Fruit fly (Drosophila melanogaster) whole organism, embryonic: Measurements from ENCODE around the gene smash.

Source experiments
- Atf3 ChIP-seq: fragments of 200-800 bp; sonication (Bioruptor generic); optimal IDR thresholded peaks from 3 replicates; lab custom pipeline; 2016; ENCODE audit warnings: missing biosample characterization, missing genetic modification characterization
- CG1233 ChIP-seq: fragments of 200-800 bp; sonication (Bioruptor generic); optimal IDR thresholded peaks from 4 replicates; lab custom pipeline; 2018; ENCODE audit warnings: missing biosample characterization, mild to moderate bottlenecking, missing genetic modification characterization
- CG13775 ChIP-seq: fragments of 200-800 bp; sonication (Bioruptor generic); optimal IDR thresholded peaks from 3 replicates; lab custom pipeline; 2017; ENCODE audit warnings: missing biosample characterization, mild to moderate bottlenecking, missing genetic modification characterization
- CG17328 ChIP-seq: fragments of 200-800 bp; sonication (Bioruptor generic); IDR thresholded peaks from 2 replicates; pipeline ENCODE4 v1.3.6; 2022; ENCODE audit warnings: missing biosample characterization, missing genetic modification characterization
- unc-4 ChIP-seq: fragments of 200-800 bp; sonication (Bioruptor generic); IDR thresholded peaks from 2 replicates; pipeline ENCODE4 v1.3.6; 2022; ENCODE audit warnings: missing biosample characterization, missing genetic modification characterization; ENCODE audit not compliant: partially characterized antibody

DNA sequence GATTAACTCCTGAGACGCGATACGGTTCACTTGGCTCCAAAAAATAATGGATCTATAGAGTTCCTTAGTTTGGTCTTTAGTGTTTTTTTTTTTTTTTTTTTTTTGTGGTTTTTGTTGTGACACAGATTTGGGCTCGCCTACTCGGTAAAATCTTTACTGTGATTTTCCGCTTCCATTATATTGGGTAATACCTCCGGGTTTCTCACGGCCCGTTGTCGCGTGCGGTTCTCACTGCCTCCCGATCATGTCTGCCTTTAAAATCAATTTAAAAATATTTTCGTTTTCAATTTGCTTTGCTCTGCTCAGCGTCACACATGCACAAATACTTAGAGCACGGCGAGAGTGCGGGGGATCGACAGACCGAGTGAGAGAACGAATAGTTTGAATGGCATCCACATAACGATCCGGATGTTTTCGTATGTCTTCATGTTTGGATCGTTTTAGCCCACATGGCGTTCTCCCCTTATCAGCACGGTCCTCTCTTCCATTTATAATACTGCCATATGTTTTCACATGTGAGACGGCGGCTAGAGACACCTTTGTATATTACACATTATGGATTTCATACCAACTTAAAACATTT is 86.9 kb downstream of the smash start:
- TF ChIP-seq CG1233 (no peak), unc-4 (GFP tag; lab: Robert Waterston, UW) (no peak), CG13775 (GFP tag; lab: Kevin White, UChicago) (no peak), Atf3 (no peak), CG17328 (GFP tag; lab: Robert Waterston, UW) (no peak)
